Worm (Caenorhabditis elegans): ENCODE data around the gene rpl-6.

Gene rpl-6

DNA sequence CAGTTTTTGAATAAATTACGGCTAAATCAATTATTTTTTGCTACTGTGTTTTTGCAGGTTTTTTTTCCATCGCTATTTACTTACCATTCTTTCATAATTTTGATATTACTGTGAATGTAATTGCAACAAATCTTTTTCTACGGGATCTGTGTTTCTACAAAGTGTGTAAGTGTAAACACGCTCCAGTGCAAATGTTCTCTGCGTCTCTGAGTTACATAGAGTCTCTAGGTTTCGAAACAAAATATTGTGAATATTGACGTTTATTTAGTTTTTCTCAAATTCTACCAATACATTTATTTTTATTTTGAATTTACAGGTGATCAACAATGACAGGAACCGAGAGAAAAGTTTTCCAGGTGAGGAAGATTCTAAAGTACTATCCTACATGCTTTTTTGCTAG lies 24.2 kb upstream of the rpl-6 start, which contains the start of gene yju-2 (continued):
- TF ChIP-seq ceh-90 (tag; optimal IDR thresholded peaks at IDR 0.05) (no peak), sptf-1 (tag; optimal IDR thresholded peaks at IDR 0.05) (no peak), nhr-19 (GFP tag; conservative IDR thresholded peaks at IDR 0.05) (peak; percentile 30), unc-86 (tag; optimal IDR thresholded peaks at IDR 0.05) (peak; percentile 16), aly-2 (tag; optimal IDR thresholded peaks at IDR 0.05) (no peak), swsn-7 (tag; optimal IDR thresholded peaks at IDR 0.05) (peak; percentile 27), fos-1 (tag; optimal IDR thresholded peaks at IDR 0.05) (peak; percentile 54), hlh-4 (tag; optimal IDR thresholded peaks at IDR 0.05) (no peak), ceh-82 (tag; optimal IDR thresholded peaks at IDR 0.05) (peak in 2 of 3 experiments; percentile 28 to 75), zip-4 (GFP tag; optimal IDR thresholded peaks at IDR 0.05) (no peak), unc-130 (tag; optimal IDR thresholded peaks at IDR 0.05) (no peak), mep-1 (tag; optimal IDR thresholded peaks at IDR 0.05) (peak; percentile 47), lin-15B (tag; optimal IDR thresholded peaks at IDR 0.05) (peak; percentile 82), rnt-1 (tag; optimal IDR thresholded peaks at IDR 0.05) (peak; percentile 65), tbx-2 (tag; optimal IDR thresholded peaks at IDR 0.05) (peak; percentile 13), F16B12.6 (tag; optimal IDR thresholded peaks at IDR 0.05) (peak; percentile 45), unc-30 (tag; optimal IDR thresholded peaks at IDR 0.05) (no peak), mab-9 (GFP tag; IDR thresholded peaks at IDR 0.05) (no peak), ceh-63 (GFP tag; optimal IDR thresholded peaks at IDR 0.05) (no peak), vab-15 (tag; optimal IDR thresholded peaks at IDR 0.05) (peak; percentile 1), lin-14 (GFP tag; optimal IDR thresholded peaks at IDR 0.05) (peak; percentile 59), C34B4.2 (tag; optimal IDR thresholded peaks at IDR 0.05) (no peak), nhr-77 (tag; optimal IDR thresholded peaks at IDR 0.05) (peak; percentile 21), nhr-237 (tag; optimal IDR thresholded peaks at IDR 0.05) (peak; percentile 51), nhr-20 (tag; optimal IDR thresholded peaks at IDR 0.05) (peak; percentile 40), nhr-76 (tag; optimal IDR thresholded peaks at IDR 0.05) (no peak), ets-5 (GFP tag; IDR thresholded peaks at IDR 0.05) (no peak), ceh-88 (GFP tag; IDR thresholded peaks at IDR 0.05) (peak; percentile 9; the same call in 1 of the 2 replicates), pax-3 (tag; optimal IDR thresholded peaks at IDR 0.05) (no peak), ztf-11 (tag; optimal IDR thresholded peaks at IDR 0.05) (no peak), hpl-2 (GFP tag; optimal IDR thresholded peaks at IDR 0.05) (peak; percentile 33), ztf-4 (tag; optimal IDR thresholded peaks at IDR 0.05) (peak; percentile 28), nhr-11 (tag; optimal IDR thresholded peaks at IDR 0.05) (no peak), pqm-1 (tag; optimal IDR thresholded peaks at IDR 0.05) (no peak), isw-1 (GFP tag; IDR thresholded peaks at IDR 0.05) (peak; percentile 49), jun-1 (tag; optimal IDR thresholded peaks at IDR 0.05) (no peak), C04F5.9 (tag; optimal IDR thresholded peaks at IDR 0.05) (no peak), sup-37 (GFP tag; optimal IDR thresholded peaks at IDR 0.05) (no peak), fkh-4 (tag; optimal IDR thresholded peaks at IDR 0.05; ENCODE audit: borderline replicate concordance) (no peak), zag-1 (tag; optimal IDR thresholded peaks at IDR 0.05) (no peak), nhr-47 (tag; optimal IDR thresholded peaks at IDR 0.05) (peak; percentile 61), lin-13 (GFP tag; optimal IDR thresholded peaks at IDR 0.05) (peak; percentile 70), snpc-4 (tag; optimal IDR thresholded peaks at IDR 0.05) (no peak), skn-1 (tag; optimal IDR thresholded peaks at IDR 0.05) (peak; percentile 59), lin-39 (tag; optimal IDR thresholded peaks at IDR 0.05) (no peak), egl-27 (tag; optimal IDR thresholded peaks at IDR 0.05) (peak in 1 of 2 experiments; percentile 57), lin-35 (GFP tag; optimal IDR thresholded peaks at IDR 0.05) (peak; percentile 53 to 86), nhr-85 (tag) (peak; percentile 67), ama-1 (optimal IDR thresholded peaks at IDR 0.05) (peak; percentile 31), mef-2 (tag; optimal IDR thresholded peaks at IDR 0.05) (no peak), ces-1 (GFP tag; optimal IDR thresholded peaks at IDR 0.05) (no peak), Y116A8C.19 (tag; optimal IDR thresholded peaks at IDR 0.05; ENCODE audit: borderline replicate concordance) (no peak), C16A3.4 (tag; optimal IDR thresholded peaks at IDR 0.05) (peak; percentile 78), dsc-1 (tag; optimal IDR thresholded peaks at IDR 0.05) (no peak), sox-4 (tag; optimal IDR thresholded peaks at IDR 0.05) (no peak)

Measured in whole organism, L1 larva.